Fruit fly (Drosophila melanogaster): ENCODE data around the gene bgm.

Gene bgm

DNA sequence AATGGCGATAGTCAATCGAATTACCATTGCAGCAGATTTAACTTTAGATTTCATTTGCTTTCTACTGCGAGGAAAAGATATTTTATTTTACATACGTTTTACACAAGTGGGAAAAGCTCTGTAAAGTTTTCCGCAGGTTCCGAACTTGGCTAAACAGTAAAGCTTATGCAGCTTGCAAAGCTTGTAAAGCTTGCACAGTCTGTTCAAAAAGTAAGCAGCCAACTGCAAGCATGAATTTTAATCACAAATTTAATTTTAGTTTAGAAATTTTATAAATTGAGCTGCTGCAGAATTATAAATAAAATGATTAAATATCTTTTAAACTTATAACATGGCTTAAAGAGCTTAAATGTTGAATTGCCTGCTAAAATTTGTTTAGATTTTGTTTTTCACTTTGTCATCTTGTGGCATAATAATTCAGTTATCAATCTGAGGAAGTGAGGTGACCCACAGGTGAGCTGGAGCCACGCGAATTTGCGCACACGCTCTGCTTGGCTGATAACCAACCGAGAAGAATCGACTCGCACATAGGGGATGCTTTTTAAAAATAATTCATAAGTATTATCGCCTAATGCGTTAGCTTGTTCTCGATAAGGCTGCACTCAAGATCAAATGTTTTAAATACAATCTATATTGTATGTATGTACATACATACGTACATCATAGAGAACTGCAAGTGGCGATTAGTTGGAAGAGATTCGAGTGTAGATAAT lies 1.1 kb upstream of the bgm start (continued):
- peak; percentile 39; the same call in 1 of the 2 replicates for TF ChIP-seq E2f2 (GFP tag; IDR thresholded peaks at IDR 0.05)
- 0 out of 2 replicates have a peak, but pooled peaks have one; percentile 13 for TF ChIP-seq bbx (GFP tag; IDR thresholded peaks at IDR 0.05; ENCODE audit: partially characterized antibody)
- TF ChIP-seq CG15011 (GFP tag; optimal IDR thresholded peaks at IDR 0.05), result peak; percentile 21
- no peak for TF ChIP-seq CG12219 (GFP tag; optimal IDR thresholded peaks at IDR 0.05)
- TF ChIP-seq HLH3B (GFP tag; IDR thresholded peaks at IDR 0.05), result 0 out of 2 replicates have a peak, but pooled peaks have one; percentile 17
- TF ChIP-seq Blimp-1 (GFP tag; optimal IDR thresholded peaks at IDR 0.05), result peak; percentile 41
- TF ChIP-seq Fer1 (GFP tag; optimal IDR thresholded peaks at IDR 0.05), result peak; percentile 70
- peak; percentile 15 for TF ChIP-seq Oli (tag; optimal IDR thresholded peaks at IDR 0.05)
- TF ChIP-seq Six4 (GFP tag; optimal IDR thresholded peaks at IDR 0.05), result peak; percentile 0
- TF ChIP-seq CG11247 (GFP tag; IDR thresholded peaks at IDR 0.05), result peak; percentile 31; the same call in 1 of the 2 replicates
- peak; percentile 60 for TF ChIP-seq gem (tag; optimal IDR thresholded peaks at IDR 0.05)
- peak; percentile 17 for TF ChIP-seq Sox102F (GFP tag; optimal IDR thresholded peaks at IDR 0.05)
- TF ChIP-seq lmd (GFP tag; IDR thresholded peaks at IDR 0.05), result peak; percentile 64; the same call in 1 of the 2 replicates
- peak; percentile 30 for TF ChIP-seq az2 (GFP tag; optimal IDR thresholded peaks at IDR 0.05)
- peak; percentile 71; the same call in 2 of the 3 replicates for TF ChIP-seq Opbp (GFP tag; IDR thresholded peaks at IDR 0.05; ENCODE audit: partially characterized antibody)
- TF ChIP-seq Aef1 (GFP tag; IDR thresholded peaks at IDR 0.05), result no peak; the same call in 2 of the 3 replicates
- no peak for TF ChIP-seq Dad (GFP tag; optimal IDR thresholded peaks at IDR 0.05)
- TF ChIP-seq scrt (GFP tag; optimal IDR thresholded peaks at IDR 0.05), result peak; percentile 27
- peak; percentile 50; the same call in 1 of the 3 replicates for TF ChIP-seq CG11695 (GFP tag; IDR thresholded peaks at IDR 0.05)
- no peak for TF ChIP-seq Nf-YB (GFP tag; optimal IDR thresholded peaks at IDR 0.05)
- peak; percentile 69 for TF ChIP-seq lab (GFP tag; optimal IDR thresholded peaks at IDR 0.05)
- peak; percentile 100 for TF ChIP-seq CG8388 (GFP tag; optimal IDR thresholded peaks at IDR 0.05)
- no peak for TF ChIP-seq sim (GFP tag; IDR thresholded peaks at IDR 0.05)

DNA sequence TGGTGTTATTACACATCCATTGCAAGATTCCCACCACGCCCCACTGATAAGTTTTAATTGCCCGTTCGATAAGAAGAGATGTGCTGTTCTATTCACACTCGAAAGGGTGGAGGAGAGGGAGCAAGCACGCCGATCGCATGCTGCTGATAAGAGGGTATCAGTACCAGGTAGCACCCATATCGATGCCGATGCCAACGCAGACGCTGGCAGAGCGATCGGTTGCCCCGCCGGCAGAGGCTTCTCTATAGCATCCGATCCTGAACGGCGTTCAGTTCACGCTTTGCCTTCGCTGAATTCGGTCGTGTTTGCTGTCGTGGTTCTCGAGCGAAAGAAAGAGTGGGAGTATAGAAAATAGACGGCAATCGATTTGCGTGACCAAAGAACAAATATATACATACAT lies 674 bp downstream of the bgm start:
- TF ChIP-seq CG1529 (GFP tag; optimal IDR thresholded peaks at IDR 0.05) (no peak), salm (tag; optimal IDR thresholded peaks at IDR 0.05) (no peak), fru (optimal IDR thresholded peaks at IDR 0.05) (no peak), Ets97D (GFP tag; optimal IDR thresholded peaks at IDR 0.05) (no peak), Bteb2 (GFP tag; optimal IDR thresholded peaks at IDR 0.05) (no peak), odd (GFP tag; optimal IDR thresholded peaks at IDR 0.05) (no peak), CG12391 (tag; optimal IDR thresholded peaks at IDR 0.05) (no peak), GATAe (GFP tag; conservative IDR thresholded peaks at IDR 0.05) (peak; percentile 96), Fer3 (tag; optimal IDR thresholded peaks at IDR 0.05) (peak; percentile 14), CG7839 (tag; optimal IDR thresholded peaks at IDR 0.05) (no peak), CG12659 (GFP tag; optimal IDR thresholded peaks at IDR 0.05) (no peak), zen (tag; optimal IDR thresholded peaks at IDR 0.05) (no peak), fu2 (GFP tag; optimal IDR thresholded peaks at IDR 0.05) (no peak), CG12942 (GFP tag; optimal IDR thresholded peaks at IDR 0.05) (no peak), esg (GFP tag; conservative IDR thresholded peaks at IDR 0.05) (no peak), mirr (GFP tag; optimal IDR thresholded peaks at IDR 0.05) (peak; percentile 86), CG6272 (GFP tag; IDR thresholded peaks at IDR 0.05) (no peak), CG18619 (GFP tag; optimal IDR thresholded peaks at IDR 0.05) (no peak), CG8478 (optimal IDR thresholded peaks at IDR 0.05) (no peak), gro (GFP tag; optimal IDR thresholded peaks at IDR 0.05) (peak; percentile 24), CG7786 (GFP tag; optimal IDR thresholded peaks at IDR 0.05) (no peak), Mes4 (GFP tag; optimal IDR thresholded peaks at IDR 0.05) (no peak), ap (GFP tag; IDR thresholded peaks at IDR 0.05) (no peak), en (GFP tag; optimal IDR thresholded peaks at IDR 0.05) (no peak), Hand (GFP tag; optimal IDR thresholded peaks at IDR 0.05) (no peak), crp (GFP tag; optimal IDR thresholded peaks at IDR 0.05) (no peak), CG2129 (GFP tag; IDR thresholded peaks at IDR 0.05; ENCODE audit: partially characterized antibody) (no peak)

All from whole organism, embryonic.